Worm (Caenorhabditis elegans): ENCODE measurements around the gene F55F10.1.

DNA sequence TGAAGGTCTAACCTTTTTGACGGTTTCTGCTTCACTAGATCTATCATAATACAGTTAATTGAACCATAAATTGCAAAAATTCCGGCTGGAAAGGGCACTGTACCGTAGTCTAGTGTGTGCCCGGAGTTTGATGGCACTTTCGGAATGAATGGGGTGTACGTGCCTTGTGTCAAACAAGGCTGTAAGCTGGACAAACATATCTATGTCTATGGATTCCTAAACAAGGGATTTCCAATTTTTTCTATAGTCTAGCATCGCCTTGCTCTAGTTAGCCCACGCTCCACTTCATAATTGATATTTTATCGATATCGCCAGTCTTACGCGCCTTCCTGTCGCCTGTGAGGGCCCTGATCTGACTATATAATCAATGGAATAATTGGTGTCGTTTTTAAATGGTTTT is 14.1 kb upstream of the F55F10.1 start, which contains the start of gene oac-52:
- TF ChIP-seq Y22D7AL.16 (tag; optimal IDR thresholded peaks at IDR 0.05) (no peak), unc-86 (tag; optimal IDR thresholded peaks at IDR 0.05) (no peak), ama-1 (optimal IDR thresholded peaks at IDR 0.05) (no peak), pha-4 (tag; optimal IDR thresholded peaks at IDR 0.05) (no peak), lim-6 (tag; optimal IDR thresholded peaks at IDR 0.05) (no peak), ceh-24 (tag; optimal IDR thresholded peaks at IDR 0.05) (no peak), ref-2 (tag; optimal IDR thresholded peaks at IDR 0.05) (no peak), pat-9 (tag; optimal IDR thresholded peaks at IDR 0.05) (no peak), unc-42 (tag; optimal IDR thresholded peaks at IDR 0.05) (no peak), pqm-1 (tag; optimal IDR thresholded peaks at IDR 0.05) (no peak), tbx-2 (tag; optimal IDR thresholded peaks at IDR 0.05) (no peak), odd-2 (tag; optimal IDR thresholded peaks at IDR 0.05) (no peak), ceh-30 (tag; optimal IDR thresholded peaks at IDR 0.05) (no peak), rnt-1 (tag; optimal IDR thresholded peaks at IDR 0.05) (no peak)

All from whole organism, late embryonic.